Worm (Caenorhabditis elegans): ENCODE measurements around the gene ZK622.4.

DNA sequence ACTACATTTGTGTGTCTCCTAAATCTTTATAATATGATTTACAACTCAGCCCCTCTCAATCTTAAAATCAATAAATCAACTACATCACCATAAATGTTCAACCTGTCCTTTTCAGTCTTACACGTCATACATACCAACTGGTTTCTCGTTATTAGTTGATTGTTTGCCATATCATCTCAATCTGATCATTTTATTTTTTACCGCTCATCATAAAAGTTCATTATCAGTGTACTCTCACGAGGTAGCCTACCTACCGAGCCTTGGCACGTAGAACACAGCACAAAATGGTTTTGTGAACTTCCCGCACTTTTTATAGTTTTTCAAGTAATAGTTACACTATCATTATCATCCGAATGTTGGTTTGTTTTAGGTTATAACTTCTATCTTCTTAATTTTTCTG is 11.4 kb upstream of the ZK622.4 start:
- TF ChIP-seq nhr-237 (tag; optimal IDR thresholded peaks at IDR 0.05) (no peak), nfya-1 (tag; optimal IDR thresholded peaks at IDR 0.05; ENCODE audit: insufficient read depth) (no peak), ceh-16 (tag; optimal IDR thresholded peaks at IDR 0.05) (no peak), R02D3.7 (tag; optimal IDR thresholded peaks at IDR 0.05) (no peak), snpc-4 (tag; optimal IDR thresholded peaks at IDR 0.05) (no peak), zag-1 (tag; optimal IDR thresholded peaks at IDR 0.05) (no peak), nhr-11 (tag; optimal IDR thresholded peaks at IDR 0.05) (no peak), ceh-9 (tag; optimal IDR thresholded peaks at IDR 0.05) (no peak), nhr-76 (tag; optimal IDR thresholded peaks at IDR 0.05) (no peak), skn-1 (tag; optimal IDR thresholded peaks at IDR 0.05) (no peak), nhr-67 (tag; optimal IDR thresholded peaks at IDR 0.05) (no peak), nhr-12 (tag; optimal IDR thresholded peaks at IDR 0.05) (no peak)
